Fruit fly (Drosophila melanogaster) whole organism, embryonic: Measurements from ENCODE around the gene rhea.

Source experiments
- Atf-2 ChIP-seq: fragments of 200-800 bp; sonication (Bioruptor generic); optimal IDR thresholded peaks from 2 replicates; lab custom pipeline; 2016; ENCODE audit warnings: missing biosample characterization, missing genetic modification characterization
- BEAF-32 ChIP-seq: fragments of 200-800 bp; sonication (Bioruptor generic); optimal IDR thresholded peaks from 3 replicates; lab custom pipeline; 2017; ENCODE audit warnings: missing biosample characterization, missing genetic modification characterization, mild to moderate bottlenecking, moderate library complexity, missing genetic modification reagents
- CG11504 ChIP-seq: fragments of 200-800 bp; sonication (Bioruptor generic); optimal IDR thresholded peaks from 3 replicates; lab custom pipeline; 2019; ENCODE audit warnings: missing biosample characterization, mild to moderate bottlenecking, missing genetic modification characterization, moderate library complexity
- CG12219 ChIP-seq: fragments of 200-800 bp; sonication (Bioruptor generic); optimal IDR thresholded peaks from 3 replicates; lab custom pipeline; 2018; ENCODE audit warnings: missing biosample characterization, mild to moderate bottlenecking, missing genetic modification characterization
- CG15479 ChIP-seq: fragments of 200-800 bp; sonication (Bioruptor generic); optimal IDR thresholded peaks from 3 replicates; lab custom pipeline; 2019; ENCODE audit warnings: missing biosample characterization, mild to moderate bottlenecking, missing genetic modification characterization, moderate library complexity
- CG1602 ChIP-seq: fragments of 200-800 bp; sonication (Bioruptor generic); optimal IDR thresholded peaks from 3 replicates; lab custom pipeline; 2016; ENCODE audit warnings: missing biosample characterization, missing genetic modification characterization
- CG17568 ChIP-seq: fragments of 200-800 bp; sonication (Bioruptor generic); optimal IDR thresholded peaks from 2 replicates; lab custom pipeline; 2018; ENCODE audit warnings: missing biosample characterization, mild to moderate bottlenecking, missing genetic modification characterization, moderate library complexity
- CG17829 ChIP-seq: fragments of 200-800 bp; optimal IDR thresholded peaks from 2 replicates; lab custom pipeline; 2019; ENCODE audit warnings: missing biosample characterization, mild to moderate bottlenecking, missing genetic modification characterization, moderate library complexity
- CG18476 ChIP-seq: fragments of 200-800 bp; sonication (Bioruptor generic); optimal IDR thresholded peaks from 2 replicates; lab custom pipeline; 2016; ENCODE audit warnings: missing biosample characterization, mild to moderate bottlenecking, missing genetic modification characterization
- CG2199 ChIP-seq: fragments of 200-800 bp; sonication (Bioruptor generic); IDR thresholded peaks from 3 replicates; pipeline ENCODE4 v1.3.6; 2022; ENCODE audit warnings: missing biosample characterization, missing genetic modification characterization
- CG2875 ChIP-seq: fragments of 200-800 bp; sonication (Bioruptor generic); optimal IDR thresholded peaks from 2 replicates; lab custom pipeline; 2017; ENCODE audit warnings: missing biosample characterization, mild to moderate bottlenecking, missing genetic modification characterization, missing genetic modification reagents
- CG32772 ChIP-seq: fragments of 200-800 bp; sonication (Bioruptor generic); IDR thresholded peaks from 2 replicates; pipeline ENCODE4 v1.3.6; 2022; ENCODE audit warnings: missing biosample characterization, missing genetic modification characterization
- CG5180 ChIP-seq: fragments of 200-800 bp; sonication (Bioruptor generic); optimal IDR thresholded peaks from 3 replicates; lab custom pipeline; 2017; ENCODE audit warnings: missing biosample characterization, missing genetic modification characterization, mild to moderate bottlenecking, moderate library complexity, missing genetic modification reagents
- CG6654 ChIP-seq: fragments of 200-800 bp; sonication (Bioruptor generic); optimal IDR thresholded peaks from 2 replicates; lab custom pipeline; 2017; ENCODE audit warnings: missing biosample characterization, mild to moderate bottlenecking, missing genetic modification characterization
- CG6765 ChIP-seq: fragments of 200-800 bp; sonication (Bioruptor generic); optimal IDR thresholded peaks from 3 replicates; lab custom pipeline; 2017; ENCODE audit warnings: missing biosample characterization, mild to moderate bottlenecking, missing genetic modification characterization
- CG7271 ChIP-seq: fragments of 200-800 bp; sonication (Bioruptor generic); optimal IDR thresholded peaks from 2 replicates; lab custom pipeline; 2018; ENCODE audit warnings: missing biosample characterization, mild to moderate bottlenecking, missing genetic modification characterization, moderate library complexity
- CG8388 ChIP-seq: fragments of 200-800 bp; sonication (Bioruptor generic); optimal IDR thresholded peaks from 2 replicates; lab custom pipeline; 2019; ENCODE audit warnings: missing biosample characterization, mild to moderate bottlenecking, missing genetic modification characterization, moderate library complexity
- CoRest ChIP-seq: fragments of 200-800 bp; sonication (Bioruptor generic); optimal IDR thresholded peaks from 3 replicates; lab custom pipeline; 2018; ENCODE audit warnings: missing biosample characterization, mild to moderate bottlenecking, missing genetic modification characterization, moderate library complexity
- D19B ChIP-seq: fragments of 200-800 bp; sonication (Bioruptor generic); optimal IDR thresholded peaks from 2 replicates; lab custom pipeline; 2017; ENCODE audit warnings: missing biosample characterization, mild to moderate bottlenecking, missing genetic modification characterization
- Elba2 ChIP-seq: fragments of 200-800 bp; sonication (Bioruptor generic); optimal IDR thresholded peaks from 3 replicates; lab custom pipeline; 2016; ENCODE audit warnings: missing biosample characterization, missing genetic modification characterization
- GATAe ChIP-seq: fragments of 200-800 bp; sonication (Bioruptor generic); conservative IDR thresholded peaks from 2 replicates; pipeline ENCODE4 v1.3.6; 2022; ENCODE audit warnings: missing biosample characterization, missing genetic modification characterization
- Gsc ChIP-seq: fragments of 200-800 bp; sonication (Bioruptor generic); IDR thresholded peaks from 2 replicates; pipeline ENCODE4 v1.3.6; 2022; ENCODE audit warnings: missing biosample characterization, missing genetic modification characterization
- MBD-R2 ChIP-seq: fragments of 200-800 bp; sonication (Bioruptor generic); IDR thresholded peaks from 2 replicates; pipeline ENCODE4 v1.3.6; 2022; ENCODE audit warnings: missing biosample characterization, missing genetic modification characterization
- Neu2 ChIP-seq: fragments of 200-800 bp; sonication (Bioruptor generic); optimal IDR thresholded peaks from 3 replicates; lab custom pipeline; 2016; ENCODE audit warnings: missing biosample characterization, missing genetic modification characterization, borderline replicate concordance
- Oaz ChIP-seq: fragments of 200-800 bp; sonication (Bioruptor generic); IDR thresholded peaks from 2 replicates; pipeline ENCODE4 v1.3.6; 2022; ENCODE audit warnings: missing biosample characterization, missing genetic modification characterization
- Sox102F ChIP-seq: fragments of 200-800 bp; sonication (Bioruptor generic); optimal IDR thresholded peaks from 2 replicates; lab custom pipeline; 2018; ENCODE audit warnings: missing biosample characterization, mild to moderate bottlenecking, missing genetic modification characterization, moderate library complexity
- Taf1 ChIP-seq: fragments of 200-800 bp; sonication (Bioruptor generic); IDR thresholded peaks from 2 replicates; pipeline ENCODE4 v1.3.6; 2022; ENCODE audit warnings: missing biosample characterization, missing genetic modification characterization
- Vsx1 ChIP-seq: fragments of 200-800 bp; sonication (Bioruptor generic); optimal IDR thresholded peaks from 2 replicates; lab custom pipeline; 2017; ENCODE audit warnings: missing biosample characterization, mild to moderate bottlenecking, missing genetic modification characterization, missing genetic modification reagents
- ac ChIP-seq: fragments of 200-800 bp; sonication (Bioruptor generic); optimal IDR thresholded peaks from 3 replicates; lab custom pipeline; 2017; ENCODE audit warnings: missing biosample characterization, mild to moderate bottlenecking, missing genetic modification characterization
- aop ChIP-seq: fragments of 200-800 bp; sonication (Bioruptor generic); IDR thresholded peaks from 2 replicates; pipeline ENCODE4 v1.3.6; 2022; ENCODE audit warnings: missing biosample characterization, missing genetic modification characterization
- ap ChIP-seq: fragments of 200-800 bp; sonication (Bioruptor generic); IDR thresholded peaks from 2 replicates; pipeline ENCODE4 v1.3.6; 2022; ENCODE audit warnings: missing biosample characterization, missing genetic modification characterization
- ara ChIP-seq: fragments of 200-800 bp; sonication (Bioruptor generic); IDR thresholded peaks from 2 replicates; pipeline ENCODE4 v1.3.6; 2022; ENCODE audit warnings: missing biosample characterization, missing genetic modification characterization
- bbx ChIP-seq: fragments of 200-800 bp; sonication (Bioruptor generic); IDR thresholded peaks from 2 replicates; pipeline ENCODE4 v1.3.6; 2022; ENCODE audit warnings: missing biosample characterization, missing genetic modification characterization; ENCODE audit not compliant: partially characterized antibody
- chn ChIP-seq: fragments of 200-800 bp; sonication (Bioruptor generic); optimal IDR thresholded peaks from 2 replicates; lab custom pipeline; 2016; ENCODE audit warnings: missing biosample characterization, missing genetic modification characterization
- hb ChIP-seq: fragments of 200-800 bp; sonication (Bioruptor generic); IDR thresholded peaks from 3 replicates; pipeline ENCODE4 v1.3.6; 2022; ENCODE audit warnings: missing biosample characterization, missing genetic modification characterization; ENCODE audit not compliant: partially characterized antibody
- inv ChIP-seq: fragments of 200-800 bp; sonication (Bioruptor generic); IDR thresholded peaks from 2 replicates; pipeline ENCODE4 v1.3.6; 2022; ENCODE audit warnings: missing biosample characterization, missing genetic modification characterization; ENCODE audit not compliant: partially characterized antibody
- jing ChIP-seq: fragments of 200-800 bp; sonication (Bioruptor generic); optimal IDR thresholded peaks from 2 replicates; lab custom pipeline; 2018; ENCODE audit warnings: missing biosample characterization, mild to moderate bottlenecking, missing genetic modification characterization
- lilli ChIP-seq: fragments of 200-800 bp; sonication (Bioruptor generic); optimal IDR thresholded peaks from 3 replicates; lab custom pipeline; 2016; ENCODE audit warnings: missing biosample characterization, missing genetic modification characterization
- nerfin-2 ChIP-seq: fragments of 200-800 bp; sonication (Bioruptor generic); IDR thresholded peaks from 2 replicates; pipeline ENCODE4 v1.3.6; 2022; ENCODE audit warnings: missing biosample characterization, missing genetic modification characterization; ENCODE audit not compliant: partially characterized antibody
- onecut ChIP-seq: fragments of 200-800 bp; sonication (Bioruptor generic); IDR thresholded peaks from 2 replicates; pipeline ENCODE4 v1.3.6; 2022; ENCODE audit warnings: missing biosample characterization, missing genetic modification characterization
- org-1 ChIP-seq: fragments of 200-800 bp; sonication (Bioruptor generic); optimal IDR thresholded peaks from 2 replicates; lab custom pipeline; 2017; ENCODE audit warnings: missing biosample characterization, missing genetic modification characterization
- prd ChIP-seq, 3 experiments: fragments of >200 bp in 2 of 3; fragments of 200-800 bp in 1 of 3; sonication (Bioruptor generic) in 1 of 3; optimal IDR thresholded peaks in 2 of 3; IDR thresholded peaks in 1 of 3; 2 replicates in 2 of 3; 3 replicates in 1 of 3; pipeline versions ENCODE4 v1.3.6 to Lab custom; 2017 to 2022; ENCODE audit warnings: missing biosample characterization in 1 of 3, missing genetic modification characterization in 1 of 3
- sc ChIP-seq, 3 experiments: fragments of >200 bp in 2 of 3; fragments of 200-800 bp in 1 of 3; sonication (Bioruptor generic) in 1 of 3; optimal IDR thresholded peaks; 2 replicates in 2 of 3; 3 replicates in 1 of 3; lab custom pipeline; 2017; ENCODE audit warnings: mild to moderate bottlenecking in 1 of 3, missing biosample characterization in 1 of 3, missing genetic modification characterization in 1 of 3, missing genetic modification reagents in 1 of 3
- sima ChIP-seq: fragments of 200-800 bp; sonication (Bioruptor generic); optimal IDR thresholded peaks from 2 replicates; lab custom pipeline; 2016; ENCODE audit warnings: missing biosample characterization, missing genetic modification characterization
- sisA ChIP-seq: fragments of 200-800 bp; sonication (Bioruptor generic); IDR thresholded peaks from 2 replicates; pipeline ENCODE4 v1.3.6; 2022; ENCODE audit warnings: missing biosample characterization, missing genetic modification characterization
- slp2 ChIP-seq: fragments of 200-800 bp; sonication (Bioruptor generic); optimal IDR thresholded peaks from 2 replicates; lab custom pipeline; 2016; ENCODE audit warnings: missing biosample characterization, missing genetic modification characterization
- wek ChIP-seq: fragments of 200-800 bp; sonication (Bioruptor generic); optimal IDR thresholded peaks from 3 replicates; lab custom pipeline; 2018; ENCODE audit warnings: missing biosample characterization, mild to moderate bottlenecking, missing genetic modification characterization, moderate library complexity

rhea gene

DNA sequence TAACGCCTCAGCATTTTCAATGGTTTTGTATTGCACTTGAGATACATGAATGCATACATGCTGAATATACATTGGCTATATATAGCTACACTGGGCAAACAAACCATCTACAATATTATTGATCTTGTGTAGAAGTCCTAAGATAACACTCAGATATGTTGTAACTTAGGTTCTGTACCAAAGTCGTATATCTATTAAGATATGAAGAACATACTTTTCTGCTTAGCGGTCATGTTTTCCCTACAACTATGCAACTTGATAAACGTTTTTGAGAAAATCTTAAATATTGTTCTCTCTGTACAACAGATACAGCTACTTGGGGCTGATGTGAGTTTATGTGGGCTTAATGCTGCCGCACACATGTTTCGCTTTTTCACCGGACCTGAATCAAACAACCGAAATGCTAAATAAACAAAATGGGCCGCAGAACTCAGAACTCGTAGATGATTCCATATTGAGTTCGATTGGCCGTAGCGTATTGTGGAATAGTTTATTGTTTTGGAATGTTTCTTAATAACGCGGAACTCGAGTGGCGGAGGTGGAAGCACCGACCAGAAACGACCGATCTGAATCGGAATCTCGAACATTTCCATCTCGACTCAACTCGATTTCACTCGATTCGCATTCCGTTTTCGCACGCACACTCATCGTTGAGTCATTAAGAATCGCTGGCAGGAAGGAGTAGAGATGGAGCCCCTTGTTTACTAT, 4.5 kb downstream of the rhea start (continued):
- TF ChIP-seq sc (optimal IDR thresholded peaks at IDR 0.05; lab: Kevin White, UChicago) (no peak), sc (GFP tag; optimal IDR thresholded peaks at IDR 0.05; lab: Kevin White, UChicago) (no peak), Oaz (GFP tag; lab: Robert Waterston, UW) (no peak), CG12219 (GFP tag; lab: Kevin White, UChicago) (peak; percentile 35), CG18476 (peak; percentile 26), CG15479 (GFP tag; lab: Kevin White, UChicago) (no peak), sima (no peak), CG2875 (GFP tag; lab: Kevin White, UChicago) (peak; percentile 57), inv (GFP tag; lab: Robert Waterston, UW) (no peak), CG1602 (GFP tag; lab: Kevin White, UChicago) (peak; percentile 37), hb (no peak), CG11504 (tag; lab: Kevin White, UChicago) (peak; percentile 58), jing (GFP tag; lab: Kevin White, UChicago) (peak; percentile 32), GATAe (GFP tag; lab: Robert Waterston, UW) (no peak), bbx (GFP tag; lab: Robert Waterston, UW) (no peak), Taf1 (GFP tag; lab: Robert Waterston, UW) (no peak), nerfin-2 (GFP tag; lab: Robert Waterston, UW) (no peak), MBD-R2 (no peak; the same call in 1 of the 2 replicates), Elba2 (GFP tag; lab: Kevin White, UChicago) (no peak), CG5180 (GFP tag; lab: Kevin White, UChicago) (peak; percentile 38), aop (GFP tag; lab: Robert Waterston, UW) (no peak), prd (optimal IDR thresholded peaks at IDR 0.05; lab: Kevin White, UChicago) (no peak), prd (GFP tag; IDR thresholded peaks at IDR 0.05; lab: Robert Waterston, UW) (peak; percentile 62), CG6765 (GFP tag; lab: Kevin White, UChicago) (no peak), Vsx1 (GFP tag; lab: Kevin White, UChicago) (peak; percentile 67), Atf-2 (GFP tag; lab: Kevin White, UChicago) (no peak), CG2199 (GFP tag; lab: Robert Waterston, UW) (peak; percentile 11; the same call in 1 of the 3 replicates), CG6654 (GFP tag; lab: Kevin White, UChicago) (no peak), Sox102F (peak; percentile 68), onecut (GFP tag; lab: Robert Waterston, UW) (peak; percentile 16; the same call in 1 of the 2 replicates), CG17829 (tag; lab: Kevin White, UChicago) (peak; percentile 67), sisA (GFP tag; lab: Robert Waterston, UW) (peak; percentile 40), CG7271 (no peak), CoRest (peak; percentile 63), CG17568 (GFP tag; lab: Kevin White, UChicago) (peak; percentile 39), lilli (GFP tag; lab: Kevin White, UChicago) (peak; percentile 26), ara (GFP tag; lab: Robert Waterston, UW) (peak; percentile 18; the same call in 1 of the 2 replicates), CG32772 (GFP tag; lab: Robert Waterston, UW) (no peak), ap (0 out of 2 replicates have a peak, but pooled peaks have one; percentile 28), chn (peak; percentile 22), D19B (no peak), wek (GFP tag; lab: Kevin White, UChicago) (peak; percentile 30), ac (GFP tag; lab: Kevin White, UChicago) (no peak), Neu2 (GFP tag; lab: Kevin White, UChicago) (no peak), Gsc (GFP tag; lab: Robert Waterston, UW) (no peak), BEAF-32 (GFP tag; lab: Kevin White, UChicago) (no peak), org-1 (peak; percentile 50), CG8388 (peak; percentile 62), slp2 (GFP tag; lab: Kevin White, UChicago) (peak; percentile 26)
